Worm (Caenorhabditis elegans): ENCODE results near the gene T16G12.3.

DNA sequence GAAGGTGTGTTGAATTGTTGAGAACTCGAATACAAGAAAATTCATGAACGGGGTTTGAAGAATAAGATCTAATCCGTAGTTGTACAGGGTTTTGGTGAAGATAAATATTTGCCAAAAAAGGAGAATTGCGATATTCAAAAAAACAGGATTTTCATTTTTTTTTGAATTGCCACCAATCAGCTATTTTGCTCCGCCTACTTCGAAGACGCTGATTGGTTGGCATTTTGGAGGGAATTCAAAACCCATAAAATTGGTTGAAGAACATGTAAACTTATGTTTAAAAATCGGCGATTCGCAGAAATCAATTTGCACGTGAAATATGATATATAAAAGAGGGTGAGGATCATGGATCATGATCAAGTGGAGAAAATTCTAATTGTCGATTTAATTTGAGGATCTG is 25.6 kb downstream of the T16G12.3 start:
- no peak for TF ChIP-seq ceh-82 (tag; optimal IDR thresholded peaks at IDR 0.05)
- TF ChIP-seq unc-39 (tag; optimal IDR thresholded peaks at IDR 0.05), result no peak
- TF ChIP-seq unc-62 (GFP tag; optimal IDR thresholded peaks at IDR 0.05), result no peak

Measured in whole organism, L3 larva.